Worm (Caenorhabditis elegans): ENCODE data around the gene vit-3.

ce11 chrX:3535505-3535904 lies 36.8 kb downstream of the vit-3 start:
- TF ChIP-seq hmbx-1 (tag; optimal IDR thresholded peaks at IDR 0.05) (no peak), F13C5.2 (tag; optimal IDR thresholded peaks at IDR 0.05) (no peak), flt-1 (GFP tag; IDR thresholded peaks at IDR 0.05) (no peak), tra-4 (tag; optimal IDR thresholded peaks at IDR 0.05) (no peak), B0310.2 (tag; optimal IDR thresholded peaks at IDR 0.05) (no peak), ceh-13 (GFP tag; optimal IDR thresholded peaks at IDR 0.05) (no peak), ama-1 (optimal IDR thresholded peaks at IDR 0.05) (no peak), tbx-11 (GFP tag; IDR thresholded peaks at IDR 0.05) (no peak)

All from whole organism, early embryonic.